In the genomic region with DNA sequence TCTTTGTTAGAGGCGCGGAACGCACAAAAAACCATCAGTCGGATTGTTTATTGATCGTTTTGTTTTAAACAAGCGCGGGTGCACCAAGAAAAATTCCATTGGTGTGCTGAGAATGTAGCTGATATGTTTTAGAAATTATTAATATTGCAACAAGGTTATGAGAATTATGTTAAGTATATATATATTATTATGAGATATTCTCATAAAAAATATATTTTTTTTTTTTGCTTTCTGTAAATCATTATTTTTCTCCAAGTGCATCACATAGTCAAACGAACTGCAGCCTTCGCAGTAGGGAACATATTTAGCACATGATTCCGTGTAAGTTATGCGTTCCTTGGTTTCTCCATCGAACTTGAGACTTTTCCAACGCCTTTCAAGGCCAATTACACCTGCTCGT, we compare ENCODE assay signal across 1 fruit fly cellular context.
A peak's percentile ranks its signal among the peaks of the same experiment; 100 is the strongest.
TF ChIP-seq lines count a peak whose summit lies in the region.

No protein-coding gene starts in this region.

TF ChIP-seq in whole organism, embryonic, 481 proteins besides CTCF, POLR2A, EP300 and RAD21 (continued from another document and continues in another):
- TF ChIP-seq Optix (GFP tag; IDR thresholded peaks at IDR 0.05; lab: Robert Waterston, UW) (no peak), CG7745 (tag; optimal IDR thresholded peaks at IDR 0.05; lab: Kevin White, UChicago) (no peak), CG2889 (GFP tag; IDR thresholded peaks at IDR 0.05; lab: Robert Waterston, UW) (0 out of 3 replicates have a peak, but pooled peaks have one; percentile 11), Med (GFP tag; lab: Kevin White, UChicago) (peak; percentile 63), psq (GFP tag; optimal IDR thresholded peaks at IDR 0.05; lab: Kevin White, UChicago) (no peak), CG15269 (tag; optimal IDR thresholded peaks at IDR 0.05; lab: Kevin White, UChicago) (peak; percentile 74), CG5180 (GFP tag; optimal IDR thresholded peaks at IDR 0.05; lab: Kevin White, UChicago) (peak; percentile 28), CG6791 (GFP tag; IDR thresholded peaks at IDR 0.05; lab: Robert Waterston, UW; ENCODE audit: partially characterized antibody) (no peak), sens-2 (GFP tag; IDR thresholded peaks at IDR 0.05; lab: Robert Waterston, UW) (no peak), CG10209 (GFP tag; optimal IDR thresholded peaks at IDR 0.05; lab: Kevin White, UChicago) (peak; percentile 31), D (optimal IDR thresholded peaks at IDR 0.05; lab: Kevin White, UChicago) (no peak), D (GFP tag; optimal IDR thresholded peaks at IDR 0.05; lab: Kevin White, UChicago) (peak; percentile 72), Nf-YC (tag; optimal IDR thresholded peaks at IDR 0.05; lab: Kevin White, UChicago) (peak; percentile 71), CG13296 (GFP tag; optimal IDR thresholded peaks at IDR 0.05; lab: Kevin White, UChicago) (peak; percentile 75), CG6813 (GFP tag; optimal IDR thresholded peaks at IDR 0.05; lab: Kevin White, UChicago) (peak; percentile 22), ac (GFP tag; optimal IDR thresholded peaks at IDR 0.05; lab: Kevin White, UChicago) (no peak), sd (tag; optimal IDR thresholded peaks at IDR 0.05; lab: Kevin White, UChicago) (no peak), CG33213 (GFP tag; optimal IDR thresholded peaks at IDR 0.05; lab: Kevin White, UChicago) (no peak), Lim3 (GFP tag; IDR thresholded peaks at IDR 0.05; lab: Robert Waterston, UW) (no peak), dysf (GFP tag; IDR thresholded peaks at IDR 0.05; lab: Robert Waterston, UW) (peak; percentile 88), D19A (tag; optimal IDR thresholded peaks at IDR 0.05; lab: Kevin White, UChicago) (peak; percentile 61), CG18619 (GFP tag; optimal IDR thresholded peaks at IDR 0.05; lab: Kevin White, UChicago) (no peak), CG32767 (GFP tag; IDR thresholded peaks at IDR 0.05; lab: Robert Waterston, UW) (0 out of 2 replicates have a peak, but pooled peaks have one; percentile 44), CG11093 (GFP tag; IDR thresholded peaks at IDR 0.05; lab: Robert Waterston, UW) (peak; percentile 65; the same call in 1 of the 3 replicates), CG3281 (GFP tag; optimal IDR thresholded peaks at IDR 0.05; lab: Kevin White, UChicago) (peak; percentile 55), CG42726 (GFP tag; IDR thresholded peaks at IDR 0.05; lab: Robert Waterston, UW; ENCODE audit: partially characterized antibody) (no peak), vnd (GFP tag; IDR thresholded peaks at IDR 0.05; lab: Robert Waterston, UW; ENCODE audit: partially characterized antibody) (no peak), CG16815 (GFP tag; optimal IDR thresholded peaks at IDR 0.05; lab: Kevin White, UChicago) (no peak), Hand (GFP tag; optimal IDR thresholded peaks at IDR 0.05; lab: Kevin White, UChicago) (no peak), dm (GFP tag; optimal IDR thresholded peaks at IDR 0.05; lab: Kevin White, UChicago) (no peak), CG4360 (GFP tag; IDR thresholded peaks at IDR 0.05; lab: Robert Waterston, UW) (no peak), CG3065 (GFP tag; optimal IDR thresholded peaks at IDR 0.05; lab: Kevin White, UChicago) (no peak), HmgD (GFP tag; optimal IDR thresholded peaks at IDR 0.05; lab: Kevin White, UChicago) (no peak), CG11398 (GFP tag; optimal IDR thresholded peaks at IDR 0.05; lab: Kevin White, UChicago) (no peak), jigr1 (GFP tag; IDR thresholded peaks at IDR 0.05; lab: Robert Waterston, UW) (no peak), CG8944 (GFP tag; optimal IDR thresholded peaks at IDR 0.05; lab: Kevin White, UChicago) (no peak), Hey (tag; optimal IDR thresholded peaks at IDR 0.05; lab: Kevin White, UChicago) (no peak), Sry-β (GFP tag; optimal IDR thresholded peaks at IDR 0.05; lab: Kevin White, UChicago) (no peak), Xrp1 (GFP tag; IDR thresholded peaks at IDR 0.05; lab: Robert Waterston, UW) (peak; percentile 90), CG10431 (GFP tag; optimal IDR thresholded peaks at IDR 0.05; lab: Kevin White, UChicago) (no peak), MBD-R2 (GFP tag; IDR thresholded peaks at IDR 0.05; lab: Robert Waterston, UW) (no peak), CG2120 (GFP tag; optimal IDR thresholded peaks at IDR 0.05; lab: Kevin White, UChicago) (no peak), CG9876 (GFP tag; optimal IDR thresholded peaks at IDR 0.05; lab: Kevin White, UChicago) (no peak), slou (GFP tag; optimal IDR thresholded peaks at IDR 0.05; lab: Kevin White, UChicago) (peak; percentile 21), vfl (GFP tag; optimal IDR thresholded peaks at IDR 0.05; lab: Kevin White, UChicago) (no peak), CG14050 (GFP tag; IDR thresholded peaks at IDR 0.05; lab: Robert Waterston, UW) (peak; percentile 33; the same call in 1 of the 3 replicates), org-1 (GFP tag; optimal IDR thresholded peaks at IDR 0.05; lab: Kevin White, UChicago) (no peak), CG31441 (GFP tag; IDR thresholded peaks at IDR 0.05; lab: Robert Waterston, UW) (peak; percentile 85), crc (GFP tag; optimal IDR thresholded peaks at IDR 0.05; lab: Kevin White, UChicago) (no peak), Dbx (GFP tag; IDR thresholded peaks at IDR 0.05; lab: Robert Waterston, UW) (0 out of 3 replicates have a peak, but pooled peaks have one; percentile 40), CG3847 (GFP tag; IDR thresholded peaks at IDR 0.05; lab: Robert Waterston, UW) (peak; percentile 32; the same call in 1 of the 2 replicates), en (GFP tag; optimal IDR thresholded peaks at IDR 0.05; lab: Kevin White, UChicago) (no peak), CG10462 (GFP tag; optimal IDR thresholded peaks at IDR 0.05; lab: Kevin White, UChicago) (no peak), HmgZ (tag; optimal IDR thresholded peaks at IDR 0.05; lab: Kevin White, UChicago) (no peak), Ptx1 (GFP tag; IDR thresholded peaks at IDR 0.05; lab: Robert Waterston, UW) (peak; percentile 79), CG12659 (GFP tag; optimal IDR thresholded peaks at IDR 0.05; lab: Kevin White, UChicago) (peak; percentile 45), CG14860 (GFP tag; IDR thresholded peaks at IDR 0.05; lab: Robert Waterston, UW; ENCODE audit: partially characterized antibody) (no peak), CG13894 (tag; optimal IDR thresholded peaks at IDR 0.05; lab: Kevin White, UChicago) (no peak), CG1529 (GFP tag; optimal IDR thresholded peaks at IDR 0.05; lab: Kevin White, UChicago) (peak; percentile 13), CG17568 (GFP tag; optimal IDR thresholded peaks at IDR 0.05; lab: Kevin White, UChicago) (no peak), CG14667 (GFP tag; IDR thresholded peaks at IDR 0.05; lab: Robert Waterston, UW) (peak; percentile 82), CG12299 (tag; optimal IDR thresholded peaks at IDR 0.05; lab: Kevin White, UChicago) (no peak), CG6272 (GFP tag; IDR thresholded peaks at IDR 0.05; lab: Robert Waterston, UW) (peak; percentile 82), CG11560 (tag; IDR thresholded peaks at IDR 0.05; lab: Robert Waterston, UW) (peak; percentile 48; the same call in 1 of the 3 replicates), NC2α (GFP tag; optimal IDR thresholded peaks at IDR 0.05; lab: Kevin White, UChicago) (no peak), CG8765 (GFP tag; IDR thresholded peaks at IDR 0.05; lab: Robert Waterston, UW) (no peak), CG7928 (GFP tag; optimal IDR thresholded peaks at IDR 0.05; lab: Kevin White, UChicago) (no peak), CG32532 (GFP tag; IDR thresholded peaks at IDR 0.05; lab: Robert Waterston, UW) (peak; percentile 78), aop (GFP tag; IDR thresholded peaks at IDR 0.05; lab: Robert Waterston, UW) (no peak), CG12155 (GFP tag; optimal IDR thresholded peaks at IDR 0.05; lab: Kevin White, UChicago) (no peak), so (GFP tag; IDR thresholded peaks at IDR 0.05; lab: Robert Waterston, UW) (peak; percentile 57; the same call in 1 of the 3 replicates), CG43689 (GFP tag; IDR thresholded peaks at IDR 0.05; lab: Robert Waterston, UW) (no peak), CG3163 (GFP tag; optimal IDR thresholded peaks at IDR 0.05; lab: Kevin White, UChicago) (no peak), bsh (GFP tag; optimal IDR thresholded peaks at IDR 0.05; lab: Kevin White, UChicago) (peak in 1 of 2 experiments; percentile 78), gsb-n (tag; optimal IDR thresholded peaks at IDR 0.05; lab: Kevin White, UChicago) (peak; percentile 51), sisA (GFP tag; IDR thresholded peaks at IDR 0.05; lab: Robert Waterston, UW) (peak; percentile 60), corto (GFP tag; optimal IDR thresholded peaks at IDR 0.05; lab: Kevin White, UChicago) (no peak), ken (GFP tag; IDR thresholded peaks at IDR 0.05; lab: Robert Waterston, UW) (no peak), CG16863 (GFP tag; optimal IDR thresholded peaks at IDR 0.05; lab: Kevin White, UChicago) (no peak), Poxn (GFP tag; IDR thresholded peaks at IDR 0.05; lab: Robert Waterston, UW) (no peak), Fer3 (tag; optimal IDR thresholded peaks at IDR 0.05; lab: Kevin White, UChicago) (peak; percentile 69), Antp (GFP tag; optimal IDR thresholded peaks at IDR 0.05; lab: Kevin White, UChicago) (no peak), Stat92E (GFP tag; optimal IDR thresholded peaks at IDR 0.05; lab: Kevin White, UChicago) (peak in 1 of 3 experiments; percentile 51), Hr39 (optimal IDR thresholded peaks at IDR 0.05; lab: Kevin White, UChicago) (no peak), bab2 (GFP tag; optimal IDR thresholded peaks at IDR 0.05; lab: Kevin White, UChicago) (no peak), CG4282 (GFP tag; optimal IDR thresholded peaks at IDR 0.05; lab: Kevin White, UChicago) (no peak), hbn (GFP tag; IDR thresholded peaks at IDR 0.05; lab: Robert Waterston, UW; ENCODE audit: partially characterized antibody) (no peak), wdn (GFP tag; IDR thresholded peaks at IDR 0.05; lab: Robert Waterston, UW) (0 out of 2 replicates have a peak, but pooled peaks have one; percentile 24), Deaf1 (tag; optimal IDR thresholded peaks at IDR 0.05; lab: Kevin White, UChicago) (peak; percentile 53), ssp (GFP tag; IDR thresholded peaks at IDR 0.05; lab: Robert Waterston, UW) (peak; percentile 71), chm (GFP tag; IDR thresholded peaks at IDR 0.05; lab: Robert Waterston, UW) (no peak), gcm (GFP tag; optimal IDR thresholded peaks at IDR 0.05; lab: Kevin White, UChicago) (peak; percentile 37), Dfd (GFP tag; optimal IDR thresholded peaks at IDR 0.05; lab: Kevin White, UChicago) (no peak), fd64A (GFP tag; optimal IDR thresholded peaks at IDR 0.05; lab: Kevin White, UChicago) (no peak), Awh (GFP tag; IDR thresholded peaks at IDR 0.05; lab: Robert Waterston, UW) (peak; percentile 77), unpg (GFP tag; optimal IDR thresholded peaks at IDR 0.05; lab: Kevin White, UChicago) (peak; percentile 67), chinmo (GFP tag; IDR thresholded peaks at IDR 0.05; lab: Robert Waterston, UW; ENCODE audit: partially characterized antibody) (no peak), CG10366 (GFP tag; IDR thresholded peaks at IDR 0.05; lab: Robert Waterston, UW) (peak; percentile 41), dpn (GFP tag; optimal IDR thresholded peaks at IDR 0.05; lab: Kevin White, UChicago) (peak in 1 of 2 experiments; percentile 48), wek (GFP tag; optimal IDR thresholded peaks at IDR 0.05; lab: Kevin White, UChicago) (no peak), Pdp1 (GFP tag; optimal IDR thresholded peaks at IDR 0.05; lab: Kevin White, UChicago) (peak in 1 of 2 experiments; percentile 14), CG30431 (GFP tag; optimal IDR thresholded peaks at IDR 0.05; lab: Kevin White, UChicago) (no peak), gce (GFP tag; IDR thresholded peaks at IDR 0.05; lab: Robert Waterston, UW) (peak; percentile 65; the same call in 1 of the 3 replicates), CG32772 (GFP tag; IDR thresholded peaks at IDR 0.05; lab: Robert Waterston, UW) (peak; percentile 76), CG6175 (GFP tag; IDR thresholded peaks at IDR 0.05; lab: Robert Waterston, UW) (no peak), CG15479 (GFP tag; optimal IDR thresholded peaks at IDR 0.05; lab: Kevin White, UChicago) (no peak), Hr78 (GFP tag; optimal IDR thresholded peaks at IDR 0.05; lab: Kevin White, UChicago) (peak in 1 of 2 experiments; percentile 49), CG15514 (GFP tag; optimal IDR thresholded peaks at IDR 0.05; lab: Kevin White, UChicago) (peak; percentile 12), pb (GFP tag; optimal IDR thresholded peaks at IDR 0.05; lab: Kevin White, UChicago) (no peak), Lpt (GFP tag; optimal IDR thresholded peaks at IDR 0.05; lab: Kevin White, UChicago) (no peak), gcm2 (GFP tag; optimal IDR thresholded peaks at IDR 0.05; lab: Kevin White, UChicago) (no peak), Hr3 (GFP tag; optimal IDR thresholded peaks at IDR 0.05; lab: Kevin White, UChicago) (peak; percentile 33), CG6654 (GFP tag; optimal IDR thresholded peaks at IDR 0.05; lab: Kevin White, UChicago) (no peak), ranshi (GFP tag; IDR thresholded peaks at IDR 0.05; lab: Robert Waterston, UW) (peak; percentile 84), amos (GFP tag; IDR thresholded peaks at IDR 0.05; lab: Robert Waterston, UW; ENCODE audit: partially characterized antibody) (no peak), CG11696 (GFP tag; IDR thresholded peaks at IDR 0.05; lab: Robert Waterston, UW) (peak; percentile 66), eve (GFP tag; optimal IDR thresholded peaks at IDR 0.05; lab: Kevin White, UChicago) (no peak), kah (GFP tag; optimal IDR thresholded peaks at IDR 0.05; lab: Kevin White, UChicago) (peak; percentile 34), Mrtf (GFP tag; IDR thresholded peaks at IDR 0.05; lab: Robert Waterston, UW) (peak; percentile 58; the same call in 2 of the 3 replicates), NfI (GFP tag; optimal IDR thresholded peaks at IDR 0.05; lab: Kevin White, UChicago) (peak; percentile 8), CG31224 (GFP tag; IDR thresholded peaks at IDR 0.05; lab: Robert Waterston, UW) (peak; percentile 73), ham (GFP tag; IDR thresholded peaks at IDR 0.05; lab: Robert Waterston, UW) (no peak), zen (tag; optimal IDR thresholded peaks at IDR 0.05; lab: Kevin White, UChicago) (no peak), odd (GFP tag; optimal IDR thresholded peaks at IDR 0.05; lab: Kevin White, UChicago) (no peak), row (GFP tag; IDR thresholded peaks at IDR 0.05; lab: Robert Waterston, UW) (peak; percentile 81), CG31365 (tag; optimal IDR thresholded peaks at IDR 0.05; lab: Kevin White, UChicago) (no peak), NC2β (GFP tag; optimal IDR thresholded peaks at IDR 0.05; lab: Kevin White, UChicago) (no peak), CG3407 (GFP tag; optimal IDR thresholded peaks at IDR 0.05; lab: Kevin White, UChicago) (peak; percentile 11), BtbVII (GFP tag; optimal IDR thresholded peaks at IDR 0.05; lab: Kevin White, UChicago) (no peak)
